Fruit fly (Drosophila melanogaster) whole organism, embryonic: ENCODE data around the gene CG8042.
A peak's percentile ranks its signal among the peaks of the same experiment; 100 is the strongest.

Experiments used
- ATbp ChIP-seq: fragments of 200-800 bp; sonication (Bioruptor generic); optimal IDR thresholded peaks from 2 replicates; lab custom pipeline; 2017; ENCODE audit warnings: missing biosample characterization, mild to moderate bottlenecking, missing genetic modification characterization, missing genetic modification reagents
- Atf3 ChIP-seq: fragments of 200-800 bp; sonication (Bioruptor generic); optimal IDR thresholded peaks from 3 replicates; lab custom pipeline; 2016; ENCODE audit warnings: missing biosample characterization, missing genetic modification characterization
- Bgb ChIP-seq: fragments of 200-800 bp; sonication (Bioruptor generic); IDR thresholded peaks from 2 replicates; pipeline ENCODE4 v1.3.6; 2022; ENCODE audit warnings: missing biosample characterization, missing genetic modification characterization; ENCODE audit not compliant: partially characterized antibody
- C15 ChIP-seq: fragments of 200-800 bp; sonication (Bioruptor generic); IDR thresholded peaks from 3 replicates; pipeline ENCODE4 v1.3.6; 2022; ENCODE audit warnings: missing biosample characterization, missing genetic modification characterization
- CG13287 ChIP-seq: fragments of 200-800 bp; sonication (Bioruptor generic); IDR thresholded peaks from 2 replicates; pipeline ENCODE4 v1.3.6; 2022; ENCODE audit warnings: missing biosample characterization, missing genetic modification characterization; ENCODE audit not compliant: partially characterized antibody
- CG14860 ChIP-seq: fragments of 200-800 bp; sonication (Bioruptor generic); IDR thresholded peaks from 3 replicates; pipeline ENCODE4 v1.3.6; 2022; ENCODE audit warnings: missing biosample characterization, missing genetic modification characterization; ENCODE audit not compliant: partially characterized antibody
- CG1602 ChIP-seq: fragments of 200-800 bp; sonication (Bioruptor generic); optimal IDR thresholded peaks from 3 replicates; lab custom pipeline; 2016; ENCODE audit warnings: missing biosample characterization, missing genetic modification characterization
- CG18262 ChIP-seq: fragments of 200-800 bp; optimal IDR thresholded peaks from 3 replicates; lab custom pipeline; 2019; ENCODE audit warnings: missing biosample characterization, mild to moderate bottlenecking, missing genetic modification characterization, moderate library complexity
- CG3163 ChIP-seq: fragments of 200-800 bp; sonication (Bioruptor generic); optimal IDR thresholded peaks from 3 replicates; lab custom pipeline; 2016; ENCODE audit warnings: missing biosample characterization, missing genetic modification characterization
- CG3407 ChIP-seq: fragments of 200-800 bp; sonication (Bioruptor generic); optimal IDR thresholded peaks from 2 replicates; lab custom pipeline; 2018; ENCODE audit warnings: missing biosample characterization, mild to moderate bottlenecking, missing genetic modification characterization
- CG4360 ChIP-seq: fragments of 200-800 bp; sonication (Bioruptor generic); IDR thresholded peaks from 2 replicates; pipeline ENCODE4 v1.3.6; 2022; ENCODE audit warnings: missing biosample characterization, missing genetic modification characterization
- CG5245 ChIP-seq: fragments of 200-800 bp; sonication (Bioruptor generic); optimal IDR thresholded peaks from 3 replicates; lab custom pipeline; 2016; ENCODE audit warnings: missing biosample characterization, missing genetic modification characterization
- CG6689 ChIP-seq: fragments of 200-800 bp; sonication (Bioruptor generic); IDR thresholded peaks from 2 replicates; pipeline ENCODE4 v1.3.6; 2022; ENCODE audit warnings: missing biosample characterization, missing genetic modification characterization
- CG6765 ChIP-seq: fragments of 200-800 bp; sonication (Bioruptor generic); optimal IDR thresholded peaks from 3 replicates; lab custom pipeline; 2017; ENCODE audit warnings: missing biosample characterization, mild to moderate bottlenecking, missing genetic modification characterization
- CG6791 ChIP-seq: fragments of 200-800 bp; sonication (Bioruptor generic); IDR thresholded peaks from 3 replicates; pipeline ENCODE4 v1.3.6; 2022; ENCODE audit warnings: missing biosample characterization, missing genetic modification characterization; ENCODE audit not compliant: partially characterized antibody
- CG7745 ChIP-seq: fragments of 200-800 bp; sonication (Bioruptor generic); optimal IDR thresholded peaks from 2 replicates; lab custom pipeline; 2018; ENCODE audit warnings: missing biosample characterization, mild to moderate bottlenecking, missing genetic modification characterization, moderate library complexity
- CG7839 ChIP-seq: fragments of 200-800 bp; sonication (Bioruptor generic); optimal IDR thresholded peaks from 3 replicates; lab custom pipeline; 2018; ENCODE audit warnings: missing biosample characterization, mild to moderate bottlenecking, missing genetic modification characterization, moderate library complexity
- CHES-1-like ChIP-seq: fragments of 200-800 bp; sonication (Bioruptor generic); optimal IDR thresholded peaks from 2 replicates; lab custom pipeline; 2016; ENCODE audit warnings: missing biosample characterization, missing genetic modification characterization
- Chrac-16 ChIP-seq: fragments of 200-800 bp; sonication (Bioruptor generic); optimal IDR thresholded peaks from 3 replicates; lab custom pipeline; 2016; ENCODE audit warnings: missing biosample characterization, missing genetic modification characterization
- D19B ChIP-seq: fragments of 200-800 bp; sonication (Bioruptor generic); optimal IDR thresholded peaks from 2 replicates; lab custom pipeline; 2017; ENCODE audit warnings: missing biosample characterization, mild to moderate bottlenecking, missing genetic modification characterization
- Dip2 ChIP-seq: fragments of 200-800 bp; sonication (Bioruptor generic); IDR thresholded peaks from 2 replicates; pipeline ENCODE4 v1.3.6; 2022; ENCODE audit warnings: missing biosample characterization, missing genetic modification characterization
- E2f1 ChIP-seq: fragments of 200-800 bp; sonication (Bioruptor generic); IDR thresholded peaks from 2 replicates; pipeline ENCODE4 v1.3.6; 2022; ENCODE audit warnings: missing biosample characterization, missing genetic modification characterization
- H15 ChIP-seq: fragments of 200-800 bp; sonication (Bioruptor generic); IDR thresholded peaks from 3 replicates; pipeline ENCODE4 v1.3.6; 2022; ENCODE audit warnings: missing biosample characterization, missing genetic modification characterization
- HLHmδ ChIP-seq: fragments of 200-800 bp; sonication (Bioruptor generic); optimal IDR thresholded peaks from 2 replicates; lab custom pipeline; 2018; ENCODE audit warnings: missing biosample characterization, mild to moderate bottlenecking, missing genetic modification characterization, moderate library complexity
- HmgD ChIP-seq: fragments of 200-800 bp; sonication (Bioruptor generic); optimal IDR thresholded peaks from 3 replicates; lab custom pipeline; 2016; ENCODE audit warnings: missing biosample characterization, missing genetic modification characterization
- Hsf ChIP-seq: fragments of 200-800 bp; sonication (Bioruptor generic); optimal IDR thresholded peaks from 3 replicates; lab custom pipeline; 2016; ENCODE audit warnings: missing biosample characterization, missing genetic modification characterization
- Mad ChIP-seq: fragments of 200-800 bp; sonication (Bioruptor generic); optimal IDR thresholded peaks from 2 replicates; lab custom pipeline; 2016; ENCODE audit warnings: missing biosample characterization, missing genetic modification characterization
- Nf-YA ChIP-seq: fragments of 200-800 bp; sonication (Bioruptor generic); IDR thresholded peaks from 2 replicates; pipeline ENCODE4 v1.3.6; 2022; ENCODE audit warnings: missing biosample characterization, missing genetic modification characterization
- Nf-YB ChIP-seq: fragments of 200-800 bp; sonication (Bioruptor generic); optimal IDR thresholded peaks from 3 replicates; lab custom pipeline; 2019; ENCODE audit warnings: missing biosample characterization, mild to moderate bottlenecking, missing genetic modification characterization, moderate library complexity
- NfI ChIP-seq: fragments of 200-800 bp; sonication (Bioruptor generic); optimal IDR thresholded peaks from 3 replicates; lab custom pipeline; 2018; ENCODE audit warnings: missing biosample characterization, mild to moderate bottlenecking, missing genetic modification characterization, moderate library complexity
- Sry-δ ChIP-seq: fragments of 200-800 bp; sonication (Bioruptor generic); optimal IDR thresholded peaks from 2 replicates; lab custom pipeline; 2016; ENCODE audit warnings: missing biosample characterization, missing genetic modification characterization
- Usf ChIP-seq: fragments of 200-800 bp; sonication (Bioruptor generic); optimal IDR thresholded peaks from 2 replicates; lab custom pipeline; 2017; ENCODE audit warnings: missing genotype, missing biosample characterization, missing genetic modification characterization
- ase ChIP-seq: fragments of 200-800 bp; sonication (Bioruptor generic); IDR thresholded peaks from 3 replicates; pipeline ENCODE4 v1.3.6; 2022; ENCODE audit warnings: missing biosample characterization, missing genetic modification characterization
- bbx ChIP-seq: fragments of 200-800 bp; sonication (Bioruptor generic); IDR thresholded peaks from 2 replicates; pipeline ENCODE4 v1.3.6; 2022; ENCODE audit warnings: missing biosample characterization, missing genetic modification characterization; ENCODE audit not compliant: partially characterized antibody
- cato ChIP-seq: fragments of 200-800 bp; sonication (Bioruptor generic); optimal IDR thresholded peaks from 2 replicates; lab custom pipeline; 2016; ENCODE audit warnings: missing biosample characterization, missing genetic modification characterization, borderline replicate concordance
- corto ChIP-seq: fragments of 200-800 bp; sonication (Bioruptor generic); optimal IDR thresholded peaks from 2 replicates; lab custom pipeline; 2016; ENCODE audit warnings: missing biosample characterization, mild to moderate bottlenecking, missing genetic modification characterization, moderate library complexity
- crc ChIP-seq: fragments of 200-800 bp; sonication (Bioruptor generic); optimal IDR thresholded peaks from 2 replicates; lab custom pipeline; 2016; ENCODE audit warnings: missing biosample characterization, missing genetic modification characterization
- fd96Cb ChIP-seq: fragments of 200-800 bp; sonication (Bioruptor generic); optimal IDR thresholded peaks from 2 replicates; lab custom pipeline; 2018; ENCODE audit warnings: missing biosample characterization, mild to moderate bottlenecking, missing genetic modification characterization, moderate library complexity
- jing ChIP-seq: fragments of 200-800 bp; sonication (Bioruptor generic); optimal IDR thresholded peaks from 2 replicates; lab custom pipeline; 2018; ENCODE audit warnings: missing biosample characterization, mild to moderate bottlenecking, missing genetic modification characterization
- klu ChIP-seq: fragments of 200-800 bp; sonication (Bioruptor generic); IDR thresholded peaks from 2 replicates; pipeline ENCODE4 v1.3.6; 2022; ENCODE audit warnings: missing biosample characterization, missing genetic modification characterization
- knrl ChIP-seq: fragments of 200-800 bp; sonication (Bioruptor generic); IDR thresholded peaks from 3 replicates; pipeline ENCODE4 v1.3.6; 2022; ENCODE audit warnings: missing biosample characterization, missing genetic modification characterization; ENCODE audit not compliant: partially characterized antibody
- nerfin-1 ChIP-seq: fragments of 200-800 bp; sonication (Bioruptor generic); optimal IDR thresholded peaks from 3 replicates; lab custom pipeline; 2019; ENCODE audit warnings: missing biosample characterization, mild to moderate bottlenecking, missing genetic modification characterization, moderate library complexity
- org-1 ChIP-seq: fragments of 200-800 bp; sonication (Bioruptor generic); optimal IDR thresholded peaks from 2 replicates; lab custom pipeline; 2017; ENCODE audit warnings: missing biosample characterization, missing genetic modification characterization
- pan ChIP-seq, 4 experiments: fragments of >200 bp in 3 of 4; fragments of 200-800 bp in 1 of 4; sonication (Bioruptor generic) in 1 of 4; optimal IDR thresholded peaks in 3 of 4; IDR thresholded peaks in 1 of 4; 2 replicates each; pipeline versions ENCODE4 v1.3.6 to Lab custom; 2017 to 2022; ENCODE audit warnings: missing biosample characterization in 2 of 4, missing genetic modification characterization in 2 of 4, mixed read lengths in 1 of 4
- schlank ChIP-seq: fragments of 200-800 bp; sonication (Bioruptor generic); optimal IDR thresholded peaks from 2 replicates; lab custom pipeline; 2018; ENCODE audit warnings: missing biosample characterization, mild to moderate bottlenecking, missing genetic modification characterization
- shn ChIP-seq: fragments of 200-800 bp; sonication (Bioruptor generic); optimal IDR thresholded peaks from 3 replicates; lab custom pipeline; 2016; ENCODE audit warnings: missing biosample characterization, missing genetic modification characterization
- sim ChIP-seq: fragments of 200-800 bp; sonication (Bioruptor generic); IDR thresholded peaks from 2 replicates; pipeline ENCODE4 v1.3.6; 2022; ENCODE audit warnings: missing biosample characterization, missing genetic modification characterization
- sug ChIP-seq: fragments of 200-800 bp; optimal IDR thresholded peaks from 2 replicates; lab custom pipeline; 2019; ENCODE audit warnings: missing biosample characterization, mild to moderate bottlenecking, missing genetic modification characterization, moderate library complexity
- toy ChIP-seq: fragments of 200-800 bp; sonication (Bioruptor generic); IDR thresholded peaks from 2 replicates; pipeline ENCODE4 v1.3.6; 2022; ENCODE audit warnings: missing biosample characterization, missing genetic modification characterization
- vnd ChIP-seq: fragments of 200-800 bp; sonication (Bioruptor generic); IDR thresholded peaks from 3 replicates; pipeline ENCODE4 v1.3.6; 2022; ENCODE audit warnings: missing biosample characterization, missing genetic modification characterization; ENCODE audit not compliant: partially characterized antibody
- zfh1 ChIP-seq: fragments of 200-800 bp; sonication (Bioruptor generic); IDR thresholded peaks from 3 replicates; pipeline ENCODE4 v1.3.6; 2022; ENCODE audit warnings: missing biosample characterization, missing genetic modification characterization

The CG8042 gene

dm6 chr3L:7958083-7958482 lies 16.7 kb downstream of the CG8042 start (continued):
- TF ChIP-seq pan (optimal IDR thresholded peaks at IDR 0.05; lab: Kevin White, UChicago) (no peak), pan (GFP tag; optimal IDR thresholded peaks at IDR 0.05 in 1 of 2, IDR thresholded peaks at IDR 0.05 in 1 of 2) (no peak), fd96Cb (tag; lab: Kevin White, UChicago) (peak; percentile 29), H15 (no peak), Sry-δ (GFP tag; lab: Kevin White, UChicago) (no peak), corto (no peak), Nf-YA (GFP tag; lab: Robert Waterston, UW) (no peak), C15 (GFP tag; lab: Robert Waterston, UW) (no peak), cato (GFP tag; lab: Kevin White, UChicago) (no peak), CG6765 (no peak), CG6689 (GFP tag; lab: Robert Waterston, UW) (peak; percentile 39; the same call in 1 of the 2 replicates), CG18262 (peak; percentile 54), D19B (GFP tag; lab: Kevin White, UChicago) (peak; percentile 49), jing (no peak), Nf-YB (GFP tag; lab: Kevin White, UChicago) (no peak), vnd (no peak), org-1 (GFP tag; lab: Kevin White, UChicago) (no peak), CG7745 (tag; lab: Kevin White, UChicago) (no peak), HLHmδ (GFP tag; lab: Kevin White, UChicago) (no peak), schlank (tag; lab: Kevin White, UChicago) (no peak), CG6791 (no peak), CG3407 (GFP tag; lab: Kevin White, UChicago) (no peak), Mad (no peak), HmgD (GFP tag; lab: Kevin White, UChicago) (no peak), sug (tag; lab: Kevin White, UChicago) (no peak), crc (GFP tag; lab: Kevin White, UChicago) (no peak), CG7839 (peak; percentile 28), ase (no peak), CG1602 (GFP tag; lab: Kevin White, UChicago) (no peak), NfI (GFP tag; lab: Kevin White, UChicago) (no peak), E2f1 (GFP tag; lab: Robert Waterston, UW) (no peak), Bgb (GFP tag; lab: Robert Waterston, UW) (no peak), CG13287 (GFP tag; lab: Robert Waterston, UW) (no peak), nerfin-1 (tag; lab: Kevin White, UChicago) (no peak), knrl (GFP tag; lab: Robert Waterston, UW) (no peak), Dip2 (no peak), Atf3 (GFP tag; lab: Kevin White, UChicago) (no peak), toy (no peak), klu (no peak), CHES-1-like (GFP tag; lab: Kevin White, UChicago) (no peak), zfh1 (GFP tag; lab: Robert Waterston, UW) (no peak), shn (no peak), CG14860 (GFP tag; lab: Robert Waterston, UW) (no peak), CG3163 (GFP tag; lab: Kevin White, UChicago) (no peak), CG4360 (GFP tag; lab: Robert Waterston, UW) (no peak), ATbp (GFP tag; lab: Kevin White, UChicago) (no peak), Hsf (GFP tag; lab: Kevin White, UChicago) (no peak), CG5245 (no peak), bbx (GFP tag; lab: Robert Waterston, UW) (no peak), Usf (GFP tag; lab: Kevin White, UChicago) (no peak), Chrac-16 (peak; percentile 12), sim (GFP tag; lab: Robert Waterston, UW) (no peak)
